Worm (Caenorhabditis elegans) whole organism, L3 larva: ENCODE data around the gene T24F1.7.

Experiments
- R02D3.7 ChIP-seq: fragments of 150-350 bp; optimal IDR thresholded peaks from 2 replicates; lab custom pipeline; 2014; ENCODE audit warnings: missing biosample characterization, missing genetic modification characterization
- ZK546.5 ChIP-seq: sonication (generic microtip); optimal IDR thresholded peaks from 2 replicates; lab custom pipeline; 2017; ENCODE audit warnings: missing biosample characterization, missing genetic modification characterization
- aly-2 ChIP-seq: fragments of 150-350 bp; optimal IDR thresholded peaks from 2 replicates; lab custom pipeline; 2014; ENCODE audit warnings: missing biosample characterization, missing genetic modification characterization
- ceh-28 ChIP-seq: fragments of 150-350 bp; optimal IDR thresholded peaks from 2 replicates; lab custom pipeline; 2014; ENCODE audit warnings: missing biosample characterization, missing genetic modification reagents, missing genetic modification characterization
- ceh-82 ChIP-seq: fragments of 150-350 bp; optimal IDR thresholded peaks from 2 replicates; lab custom pipeline; 2014; ENCODE audit warnings: missing biosample characterization, missing genetic modification characterization
- ceh-9 ChIP-seq: sonication (generic microtip); optimal IDR thresholded peaks from 2 replicates; lab custom pipeline; 2018; ENCODE audit warnings: missing biosample characterization, missing genetic modification characterization
- daf-12 ChIP-seq: fragments of 150-350 bp; optimal IDR thresholded peaks from 2 replicates; lab custom pipeline; 2014; ENCODE audit warnings: missing biosample characterization, missing genetic modification reagents, missing genetic modification characterization
- egl-5 ChIP-seq: fragments of 150-350 bp; optimal IDR thresholded peaks from 2 replicates; lab custom pipeline; 2017; ENCODE audit warnings: missing biosample characterization, missing genetic modification reagents, missing genetic modification characterization, inconsistent platforms
- elt-1 ChIP-seq: fragments of 150-350 bp; optimal IDR thresholded peaks from 2 replicates; lab custom pipeline; 2014; ENCODE audit warnings: missing biosample characterization, missing genetic modification characterization
- elt-2 ChIP-seq: sonication (generic microtip); optimal IDR thresholded peaks from 2 replicates; lab custom pipeline; 2016; ENCODE audit warnings: missing genetic modification reagents, mild to moderate bottlenecking, missing genetic modification characterization, missing compliant biosample characterization
- elt-3 ChIP-seq, 3 experiments: fragments of 150-350 bp in 1 of 3; sonication (generic microtip) in 2 of 3; optimal IDR thresholded peaks; 2 replicates in 2 of 3; 4 replicates in 1 of 3; lab custom pipeline; 2014 to 2017; ENCODE audit warnings: missing biosample characterization in 3 of 3, missing genetic modification characterization in 3 of 3
- eor-1 ChIP-seq, 2 experiments: fragments of 150-350 bp; optimal IDR thresholded peaks; 2 replicates each; lab custom pipeline; 2014 to 2018; ENCODE audit warnings: missing biosample characterization in 2 of 2, missing genetic modification characterization in 2 of 2
- fkh-10 ChIP-seq: sonication (generic microtip); optimal IDR thresholded peaks from 2 replicates; lab custom pipeline; 2017; ENCODE audit warnings: missing biosample characterization, missing genetic modification reagents, missing genetic modification characterization
- jun-1 ChIP-seq: fragments of 150-350 bp; optimal IDR thresholded peaks from 2 replicates; lab custom pipeline; 2014; ENCODE audit warnings: missing biosample characterization, missing genetic modification reagents, missing genetic modification characterization
- lin-15B ChIP-seq: fragments of 150-350 bp; optimal IDR thresholded peaks from 2 replicates; lab custom pipeline; 2014; ENCODE audit warnings: missing biosample characterization, missing genetic modification characterization
- lin-39 ChIP-seq: fragments of 150-350 bp; optimal IDR thresholded peaks from 2 replicates; lab custom pipeline; 2018; ENCODE audit warnings: missing biosample characterization, missing genetic modification reagents, missing genetic modification characterization
- mdl-1 ChIP-seq: fragments of 150-350 bp; optimal IDR thresholded peaks from 2 replicates; lab custom pipeline; 2014; ENCODE audit warnings: missing biosample characterization, missing genetic modification characterization
- mml-1 ChIP-seq: fragments of 150-350 bp; sonication (generic microtip); optimal IDR thresholded peaks from 3 replicates; lab custom pipeline; 2014; ENCODE audit warnings: missing biosample characterization, missing genetic modification characterization
- nfya-1 ChIP-seq: sonication (generic microtip); optimal IDR thresholded peaks from 2 replicates; lab custom pipeline; 2017; ENCODE audit warnings: missing genetic modification characterization, mild to moderate bottlenecking, missing compliant biosample characterization, antibody characterized with exemption, moderate library complexity; ENCODE audit not compliant: insufficient read depth
- nhr-11 ChIP-seq: fragments of 150-350 bp; optimal IDR thresholded peaks from 2 replicates; lab custom pipeline; 2014; ENCODE audit warnings: missing biosample characterization, missing genetic modification characterization
- nhr-23 ChIP-seq: fragments of 150-350 bp; optimal IDR thresholded peaks from 2 replicates; lab custom pipeline; 2014; ENCODE audit warnings: missing biosample characterization, missing genetic modification reagents, missing genetic modification characterization
- nhr-237 ChIP-seq: fragments of 150-350 bp; optimal IDR thresholded peaks from 2 replicates; lab custom pipeline; 2014; ENCODE audit warnings: missing biosample characterization, missing genetic modification characterization
- nhr-25 ChIP-seq: sonication (generic microtip); optimal IDR thresholded peaks from 2 replicates; lab custom pipeline; 2017; ENCODE audit warnings: missing biosample characterization, missing genetic modification characterization
- nhr-28 ChIP-seq: fragments of 150-350 bp; optimal IDR thresholded peaks from 2 replicates; lab custom pipeline; 2014; ENCODE audit warnings: missing biosample characterization, missing genetic modification characterization
- nhr-43 ChIP-seq: sonication (generic microtip); optimal IDR thresholded peaks from 2 replicates; lab custom pipeline; 2016; ENCODE audit warnings: mild to moderate bottlenecking, missing genetic modification characterization, missing compliant biosample characterization; ENCODE audit not compliant: poor library complexity, severe bottlenecking
- nhr-67 ChIP-seq: fragments of 150-350 bp; optimal IDR thresholded peaks from 2 replicates; lab custom pipeline; 2014; ENCODE audit warnings: missing biosample characterization, missing genetic modification characterization
- nhr-76 ChIP-seq: fragments of 150-350 bp; sonication (generic microtip); optimal IDR thresholded peaks from 5 replicates; lab custom pipeline; 2014; ENCODE audit warnings: missing biosample characterization, missing genetic modification characterization
- nhr-77 ChIP-seq: fragments of 150-350 bp; optimal IDR thresholded peaks from 2 replicates; lab custom pipeline; 2014; ENCODE audit warnings: missing biosample characterization, missing genetic modification characterization
- pha-4 ChIP-seq: fragments of 150-350 bp; optimal IDR thresholded peaks from 2 replicates; lab custom pipeline; 2014; ENCODE audit warnings: missing biosample characterization, missing genetic modification reagents, missing genetic modification characterization
- sea-2 ChIP-seq: fragments of 150-350 bp; sonication (generic microtip); optimal IDR thresholded peaks from 4 replicates; lab custom pipeline; 2014; ENCODE audit warnings: missing biosample characterization, missing genetic modification reagents, missing genetic modification characterization
- skn-1 ChIP-seq: fragments of 150-350 bp; optimal IDR thresholded peaks from 2 replicates; lab custom pipeline; 2014; ENCODE audit warnings: missing biosample characterization, missing genetic modification characterization
- snpc-4 ChIP-seq: fragments of 150-350 bp; optimal IDR thresholded peaks from 2 replicates; lab custom pipeline; 2014; ENCODE audit warnings: missing biosample characterization, missing genetic modification characterization
- tbx-2 ChIP-seq: sonication (generic microtip); optimal IDR thresholded peaks from 2 replicates; lab custom pipeline; 2016; ENCODE audit warnings: mild to moderate bottlenecking, missing genetic modification characterization, missing compliant biosample characterization
- unc-62 ChIP-seq: fragments of 150-350 bp; sonication (generic microtip); optimal IDR thresholded peaks from 4 replicates; lab custom pipeline; 2014; ENCODE audit warnings: missing biosample characterization, missing genetic modification reagents, missing genetic modification characterization
- zag-1 ChIP-seq: fragments of 150-350 bp; optimal IDR thresholded peaks from 2 replicates; lab custom pipeline; 2014; ENCODE audit warnings: missing biosample characterization, missing genetic modification characterization
- ztf-11 ChIP-seq: fragments of 150-350 bp; optimal IDR thresholded peaks from 2 replicates; lab custom pipeline; 2014; ENCODE audit warnings: missing biosample characterization, missing genetic modification characterization
- ztf-4 ChIP-seq: fragments of 150-350 bp; optimal IDR thresholded peaks from 2 replicates; lab custom pipeline; 2014; ENCODE audit warnings: missing biosample characterization, missing genetic modification characterization

The T24F1.7 gene

ce11 chrII:11316663-11317062, 4.3 kb downstream of the T24F1.7 start:
- TF ChIP-seq nfya-1 (tag; lab: Kevin White, UChicago) (no peak), unc-62 (no peak), nhr-76 (no peak), ztf-4 (tag; lab: Kevin White, UChicago) (no peak), elt-3 (tag; optimal IDR thresholded peaks at IDR 0.05; lab: Kevin White, UChicago) (no peak), elt-1 (tag; lab: Kevin White, UChicago) (no peak), ceh-28 (tag; lab: Kevin White, UChicago) (no peak), nhr-11 (tag; lab: Kevin White, UChicago) (no peak), snpc-4 (no peak), mdl-1 (tag; lab: Kevin White, UChicago) (no peak), elt-2 (tag; lab: Kevin White, UChicago) (no peak), fkh-10 (GFP tag; lab: Kevin White, UChicago) (no peak), mml-1 (tag; lab: Kevin White, UChicago) (no peak), ceh-9 (no peak), skn-1 (no peak), aly-2 (tag; lab: Kevin White, UChicago) (no peak), ztf-11 (no peak), ZK546.5 (tag; lab: Kevin White, UChicago) (no peak), jun-1 (tag; lab: Kevin White, UChicago) (no peak), tbx-2 (tag; lab: Kevin White, UChicago) (no peak)
- TF ChIP-seq, all 47 proteins: peak for 0

ce11 chrII:11319591-11319990, 7.3 kb downstream of the T24F1.7 start, which contains the start of gene nlp-51:
TSS of gene nlp-51 (minus strand) at chrII:11319691.
- TF ChIP-seq nfya-1 (tag; lab: Kevin White, UChicago) (no peak), nhr-76 (no peak), jun-1 (tag; lab: Kevin White, UChicago) (no peak), eor-1 (tag; optimal IDR thresholded peaks at IDR 0.05; lab: Kevin White, UChicago) (no peak), nhr-237 (tag; lab: Kevin White, UChicago) (no peak), R02D3.7 (no peak), elt-1 (tag; lab: Kevin White, UChicago) (no peak), nhr-11 (tag; lab: Kevin White, UChicago) (no peak), lin-39 (tag; lab: Kevin White, UChicago) (no peak)

DNA sequence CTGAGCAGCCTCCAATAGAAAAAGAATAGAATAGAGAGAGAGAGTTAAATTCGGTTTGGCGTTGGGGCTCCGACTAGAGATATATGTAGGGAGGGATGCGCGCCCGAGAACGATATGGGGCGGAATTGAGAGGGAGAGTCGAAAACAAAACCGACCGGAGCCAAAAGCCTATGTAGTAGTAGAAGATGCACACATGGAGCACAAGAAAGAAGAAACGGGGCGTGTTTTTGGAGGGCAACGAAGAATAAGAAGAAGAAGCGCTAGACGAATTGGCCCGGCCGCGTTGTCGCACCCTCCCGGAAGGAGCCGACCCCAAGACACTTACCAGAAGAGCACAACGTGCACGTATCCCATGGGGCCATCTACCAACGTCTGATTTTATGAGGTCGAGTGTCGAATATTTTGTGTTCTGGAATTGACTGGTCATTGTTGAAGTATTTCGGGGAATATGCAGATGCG, 16.7 kb downstream of the T24F1.7 start, which contains the start of gene tag-180:
Gene tag-180 (minus strand): TSS at position 409 of the 459 bp plus-strand sequence.
- no peak for TF ChIP-seq ceh-82 (tag; lab: Kevin White, UChicago)
- TF ChIP-seq, all 47 proteins: peak for 0

DNA sequence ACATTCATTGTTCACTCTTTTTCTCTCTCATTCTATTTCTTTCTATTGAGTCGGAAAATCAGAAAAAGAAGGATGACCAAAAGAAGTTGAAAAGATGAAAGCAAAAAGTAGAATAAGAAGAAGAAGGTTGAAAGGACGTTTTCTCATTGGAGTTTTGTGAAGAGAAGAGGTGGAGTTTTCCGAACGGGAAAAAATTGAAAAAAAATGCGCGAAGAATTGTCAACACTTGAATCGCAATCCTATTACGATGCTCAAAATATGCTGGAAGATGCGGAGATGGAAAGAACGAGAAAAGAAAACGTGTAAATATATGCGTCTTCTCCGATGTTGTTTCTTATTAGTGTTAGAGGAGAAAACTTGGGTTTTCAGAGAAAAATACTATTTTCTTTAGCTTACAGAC, 21.1 kb downstream of the T24F1.7 start:
- TF ChIP-seq nhr-67 (no peak), fkh-10 (GFP tag; lab: Kevin White, UChicago) (peak; percentile 83)

DNA sequence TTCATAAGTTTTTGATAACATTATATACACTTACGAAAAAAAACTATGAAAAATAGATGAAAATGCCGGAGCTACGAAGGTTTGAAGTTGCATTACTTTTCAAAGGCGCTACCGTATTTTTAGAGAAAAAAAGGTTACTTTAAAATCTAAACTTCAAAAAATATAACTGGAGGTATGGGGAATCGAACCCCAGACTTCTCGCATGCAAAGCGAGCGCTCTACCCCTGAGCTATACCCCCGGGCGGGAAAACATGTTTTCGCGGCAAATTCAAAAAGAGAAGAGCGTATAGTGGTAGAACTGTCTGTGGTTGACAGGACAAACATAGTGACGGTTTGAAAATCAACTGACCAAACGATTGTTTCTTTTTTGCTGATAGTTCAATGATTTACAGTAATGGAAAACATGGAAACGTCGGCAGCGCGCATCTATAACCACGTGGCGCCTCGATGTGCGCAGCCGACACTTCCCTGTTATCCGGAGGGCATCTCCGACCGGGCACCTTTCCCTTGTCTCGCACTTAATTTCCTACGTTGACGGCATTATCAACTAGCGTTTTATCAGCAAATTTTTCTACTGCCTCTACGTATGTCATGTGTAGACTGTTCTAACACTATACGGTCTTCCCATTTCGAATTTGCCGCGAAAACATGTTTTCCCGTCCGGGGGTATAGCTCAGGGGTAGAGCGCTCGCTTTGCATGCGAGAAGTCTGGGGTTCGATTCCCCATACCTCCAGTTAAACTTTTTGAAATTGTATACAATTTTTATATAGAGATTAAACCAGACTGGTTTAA, 21.7 kb downstream of the T24F1.7 start:
- TF ChIP-seq tbx-2 (tag; lab: Kevin White, UChicago): no peak
- peak; percentile 66 for TF ChIP-seq snpc-4
- peak; percentile 38 for TF ChIP-seq nhr-25 (tag; lab: Kevin White, UChicago)
- no peak for TF ChIP-seq lin-15B (tag; lab: Kevin White, UChicago)
- TF ChIP-seq elt-2 (tag; lab: Kevin White, UChicago): peak; percentile 67

DNA sequence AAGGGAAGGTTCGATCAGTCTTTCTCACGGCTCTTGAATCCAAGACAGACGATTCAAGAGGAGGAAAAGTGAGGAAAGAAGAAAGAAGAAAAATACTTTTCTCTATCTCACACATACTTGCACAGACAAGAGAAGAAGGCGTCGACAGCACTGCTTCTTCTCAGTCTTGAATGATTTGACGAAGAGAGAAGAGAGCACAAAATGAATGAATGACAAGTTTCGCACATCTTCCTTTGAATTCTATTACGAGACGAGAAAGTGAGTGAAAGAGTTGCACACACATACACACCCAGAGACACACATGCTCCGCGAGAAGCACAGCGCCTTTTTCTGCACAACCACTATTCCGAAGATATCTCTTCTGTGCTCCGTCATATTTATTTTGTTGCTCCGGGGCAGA, 23.3 kb downstream of the T24F1.7 start:
- TF ChIP-seq fkh-10 (GFP tag; lab: Kevin White, UChicago): peak; percentile 67
- TF ChIP-seq nhr-237 (tag; lab: Kevin White, UChicago): no peak
- TF ChIP-seq lin-39 (tag; lab: Kevin White, UChicago): peak; percentile 9

ce11 chrII:11336163-11336562, 23.8 kb downstream of the T24F1.7 start:
- no peak for TF ChIP-seq ceh-9
- no peak for TF ChIP-seq pha-4 (tag; lab: Kevin White, UChicago)
- peak; percentile 71 for TF ChIP-seq nhr-23
- no peak for TF ChIP-seq snpc-4
- peak in 1 of 3 experiments; percentile 75 for TF ChIP-seq elt-3 (tag; optimal IDR thresholded peaks at IDR 0.05; lab: Kevin White, UChicago)
- no peak for TF ChIP-seq daf-12 (tag; lab: Kevin White, UChicago)
- TF ChIP-seq nfya-1 (tag; lab: Kevin White, UChicago): no peak
- TF ChIP-seq egl-5 (tag; lab: Kevin White, UChicago): no peak
- TF ChIP-seq nhr-77: no peak
- TF ChIP-seq nhr-43: peak; percentile 72
- TF ChIP-seq ceh-28 (tag; lab: Kevin White, UChicago): no peak
- no peak for TF ChIP-seq zag-1 (tag; lab: Kevin White, UChicago)
- TF ChIP-seq unc-62: no peak
- TF ChIP-seq tbx-2 (tag; lab: Kevin White, UChicago): peak; percentile 33
- no peak for TF ChIP-seq sea-2
- peak; percentile 7 for TF ChIP-seq nhr-28
- no peak for TF ChIP-seq nhr-11 (tag; lab: Kevin White, UChicago)
- TF ChIP-seq R02D3.7: no peak
- TF ChIP-seq elt-1 (tag; lab: Kevin White, UChicago): no peak
- TF ChIP-seq ZK546.5 (tag; lab: Kevin White, UChicago): no peak
